Worm (Caenorhabditis elegans) whole organism, young adult: ENCODE measurements around the gene tiar-2.
A peak's percentile ranks its signal among the peaks of the same experiment; 100 is the strongest.

Source experiments
- B0336.3 ChIP-seq: fragments of 200-800 bp; sonication (Bioruptor generic); IDR thresholded peaks from 2 replicates; pipeline ENCODE4 v1.3.6; 2022; ENCODE audit warnings: missing genetic modification characterization, missing compliant biosample characterization
- C06A6.2 ChIP-seq: fragments of 200-800 bp; sonication (Bioruptor generic); conservative IDR thresholded peaks from 2 replicates; pipeline ENCODE4 v1.3.6; 2022; ENCODE audit warnings: missing genetic modification characterization, missing compliant biosample characterization
- F22D6.2 ChIP-seq: sonication (generic microtip); optimal IDR thresholded peaks from 2 replicates; lab custom pipeline; 2016; ENCODE audit warnings: mild to moderate bottlenecking, missing genetic modification characterization, missing compliant biosample characterization
- F37B4.10 ChIP-seq: fragments of 200-800 bp; sonication (Bioruptor generic); IDR thresholded peaks from 2 replicates; pipeline ENCODE4 v1.3.6; 2022; ENCODE audit warnings: missing genetic modification characterization, missing compliant biosample characterization
- F52B5.7 ChIP-seq: sonication (generic microtip); optimal IDR thresholded peaks from 2 replicates; lab custom pipeline; 2016; ENCODE audit warnings: mild to moderate bottlenecking, missing genetic modification characterization, missing compliant biosample characterization
- F57C9.4 ChIP-seq: sonication (generic microtip); optimal IDR thresholded peaks from 2 replicates; lab custom pipeline; 2017; ENCODE audit warnings: mild to moderate bottlenecking, missing genetic modification characterization, missing compliant biosample characterization
- K11D2.4 ChIP-seq: fragments of 200-800 bp; sonication (Bioruptor generic); IDR thresholded peaks from 2 replicates; pipeline ENCODE4 v1.3.6; 2022; ENCODE audit warnings: missing genetic modification reagents, missing genetic modification characterization, missing compliant biosample characterization
- Y53F4B.3 ChIP-seq: fragments of 200-800 bp; sonication (Bioruptor generic); IDR thresholded peaks from 2 replicates; pipeline ENCODE4 v1.3.6; 2022; ENCODE audit warnings: missing genetic modification reagents, missing genetic modification characterization, missing compliant biosample characterization
- Y53G8AR.9 ChIP-seq: fragments of 200-800 bp; sonication (Bioruptor generic); conservative IDR thresholded peaks from 2 replicates; pipeline ENCODE4 v1.3.6; 2022; ENCODE audit warnings: missing genetic modification reagents, missing genetic modification characterization, missing compliant biosample characterization
- Y56A3A.18 ChIP-seq: fragments of 200-800 bp; sonication (Bioruptor generic); IDR thresholded peaks from 2 replicates; pipeline ENCODE4 v1.3.6; 2022; ENCODE audit warnings: missing genetic modification reagents, missing genetic modification characterization, missing compliant biosample characterization
- Y67H2A.10 ChIP-seq: fragments of 200-800 bp; sonication (Bioruptor generic); conservative IDR thresholded peaks from 2 replicates; pipeline ENCODE4 v1.3.6; 2022; ENCODE audit warnings: missing genetic modification reagents, missing genetic modification characterization, missing compliant biosample characterization
- atf-7 ChIP-seq: sonication (generic microtip); optimal IDR thresholded peaks from 2 replicates; lab custom pipeline; 2017; ENCODE audit warnings: mild to moderate bottlenecking, missing genetic modification characterization, missing compliant biosample characterization
- attf-6 ChIP-seq: fragments of 200-800 bp; sonication (Bioruptor generic); IDR thresholded peaks from 2 replicates; pipeline ENCODE4 v1.3.6; 2022; ENCODE audit warnings: missing genetic modification reagents, missing genetic modification characterization, missing compliant biosample characterization
- cebp-1 ChIP-seq, 2 experiments: fragments of 200-800 bp in 1 of 2; sonication (Bioruptor generic) in 1 of 2; sonication (generic microtip) in 1 of 2; IDR thresholded peaks in 1 of 2; optimal IDR thresholded peaks in 1 of 2; 2 replicates each; pipeline versions ENCODE4 v1.3.6 to Lab custom; 2017 to 2022; ENCODE audit warnings: missing compliant biosample characterization in 2 of 2, missing genetic modification characterization in 2 of 2, mild to moderate bottlenecking in 1 of 2, missing genetic modification reagents in 1 of 2, moderate library complexity in 1 of 2
- ceh-40 ChIP-seq: fragments of 200-800 bp; sonication (Bioruptor generic); IDR thresholded peaks from 2 replicates; pipeline ENCODE4 v1.3.6; 2022; ENCODE audit warnings: missing genetic modification characterization, missing compliant biosample characterization
- chd-7 ChIP-seq: sonication (generic microtip); optimal IDR thresholded peaks from 2 replicates; lab custom pipeline; 2016; ENCODE audit warnings: mild to moderate bottlenecking, missing genetic modification characterization, moderate library complexity, missing compliant biosample characterization
- die-1 ChIP-seq: sonication (generic microtip); optimal IDR thresholded peaks from 2 replicates; lab custom pipeline; 2016; ENCODE audit warnings: missing genotype, mild to moderate bottlenecking, missing genetic modification characterization, missing compliant biosample characterization
- dpff-1 ChIP-seq: sonication (generic microtip); optimal IDR thresholded peaks from 2 replicates; lab custom pipeline; 2017; ENCODE audit warnings: mild to moderate bottlenecking, missing genetic modification characterization, missing compliant biosample characterization
- ets-4 ChIP-seq: fragments of 200-800 bp; sonication (Bioruptor generic); optimal IDR thresholded peaks from 2 replicates; lab custom pipeline; 2018; ENCODE audit warnings: mild to moderate bottlenecking, missing genetic modification characterization, missing compliant biosample characterization
- gei-17 ChIP-seq: fragments of 200-800 bp; sonication (Bioruptor generic); optimal IDR thresholded peaks from 2 replicates; lab custom pipeline; 2018; ENCODE audit warnings: mild to moderate bottlenecking, missing genetic modification characterization, missing compliant biosample characterization
- lir-1 ChIP-seq: fragments of 200-800 bp; sonication (Bioruptor generic); conservative IDR thresholded peaks from 2 replicates; pipeline ENCODE4 v1.3.6; 2022; ENCODE audit warnings: missing genetic modification reagents, missing genetic modification characterization, missing compliant biosample characterization
- madf-3 ChIP-seq: fragments of 200-800 bp; sonication (Bioruptor generic); IDR thresholded peaks from 2 replicates; pipeline ENCODE4 v1.3.6; 2022; ENCODE audit warnings: missing genetic modification reagents, missing genetic modification characterization, missing compliant biosample characterization
- madf-8 ChIP-seq: fragments of 200-800 bp; sonication (Bioruptor generic); conservative IDR thresholded peaks from 2 replicates; pipeline ENCODE4 v1.3.6; 2022; ENCODE audit warnings: missing genetic modification reagents, missing genetic modification characterization, missing compliant biosample characterization
- mcd-1 ChIP-seq: fragments of 200-800 bp; sonication (Bioruptor generic); IDR thresholded peaks from 2 replicates; pipeline ENCODE4 v1.3.6; 2022; ENCODE audit warnings: missing genetic modification reagents, missing genetic modification characterization, missing compliant biosample characterization
- mel-28 ChIP-seq: sonication (generic microtip); optimal IDR thresholded peaks from 2 replicates; lab custom pipeline; 2016; ENCODE audit warnings: borderline replicate concordance, mild to moderate bottlenecking, missing genetic modification characterization, missing compliant biosample characterization
- nfya-2 ChIP-seq: fragments of 200-800 bp; sonication (Bioruptor generic); IDR thresholded peaks from 2 replicates; pipeline ENCODE4 v1.3.6; 2022; ENCODE audit warnings: missing genetic modification reagents, missing genetic modification characterization, missing compliant biosample characterization
- nfyb-1 ChIP-seq: fragments of 200-800 bp; sonication (Bioruptor generic); IDR thresholded peaks from 2 replicates; pipeline ENCODE4 v1.3.6; 2022; ENCODE audit warnings: missing genetic modification reagents, missing genetic modification characterization, missing compliant biosample characterization
- nhr-179 ChIP-seq: sonication (generic microtip); optimal IDR thresholded peaks from 2 replicates; lab custom pipeline; 2016; ENCODE audit warnings: mild to moderate bottlenecking, missing genetic modification characterization, missing compliant biosample characterization
- rcor-1 ChIP-seq: fragments of 200-800 bp; sonication (Bioruptor generic); IDR thresholded peaks from 2 replicates; pipeline ENCODE4 v1.3.6; 2022; ENCODE audit warnings: missing genetic modification reagents, missing genetic modification characterization, missing compliant biosample characterization
- repo-1 ChIP-seq: sonication (generic microtip); optimal IDR thresholded peaks from 2 replicates; lab custom pipeline; 2017; ENCODE audit warnings: mild to moderate bottlenecking, missing genetic modification characterization, missing compliant biosample characterization
- sdz-38 ChIP-seq: sonication (generic microtip); optimal IDR thresholded peaks from 2 replicates; lab custom pipeline; 2016; ENCODE audit warnings: missing genotype, missing genetic modification characterization, missing compliant biosample characterization
- snpc-1.3 ChIP-seq: sonication (generic microtip); optimal IDR thresholded peaks from 2 replicates; lab custom pipeline; 2017; ENCODE audit warnings: missing genetic modification characterization, mild to moderate bottlenecking, missing compliant biosample characterization, antibody characterized with exemption, moderate library complexity, missing genotype, missing genetic modification reagents; ENCODE audit not compliant: insufficient read depth
- snpc-3.4 ChIP-seq: sonication (generic microtip); optimal IDR thresholded peaks from 2 replicates; lab custom pipeline; 2017; ENCODE audit warnings: missing genetic modification characterization, mild to moderate bottlenecking, missing compliant biosample characterization, antibody characterized with exemption, moderate library complexity, missing genotype, missing genetic modification reagents
- somi-1 ChIP-seq: fragments of 200-800 bp; sonication (Bioruptor generic); optimal IDR thresholded peaks from 2 replicates; lab custom pipeline; 2018; ENCODE audit warnings: mild to moderate bottlenecking, missing genetic modification characterization, missing compliant biosample characterization
- zfh-2 ChIP-seq: fragments of 200-800 bp; sonication (Bioruptor generic); conservative IDR thresholded peaks from 2 replicates; pipeline ENCODE4 v1.3.6; 2022; ENCODE audit warnings: missing genetic modification reagents, missing genetic modification characterization, missing compliant biosample characterization
- ztf-26 ChIP-seq: sonication (generic microtip); optimal IDR thresholded peaks from 2 replicates; lab custom pipeline; 2017; ENCODE audit warnings: missing genetic modification characterization, missing compliant biosample characterization

Gene tiar-2

ce11 chrII:12789497-12789896 is 21.0 kb downstream of the tiar-2 start (continued):
- TF ChIP-seq cebp-1 (GFP tag; IDR thresholded peaks at IDR 0.05; lab: Robert Waterston, UW) (no peak), cebp-1 (tag; optimal IDR thresholded peaks at IDR 0.05; lab: Kevin White, UChicago) (peak; percentile 8), lir-1 (GFP tag; lab: Robert Waterston, UW) (no peak), C06A6.2 (GFP tag; lab: Robert Waterston, UW) (no peak), ceh-40 (GFP tag; lab: Robert Waterston, UW) (no peak), madf-3 (GFP tag; lab: Robert Waterston, UW) (no peak), B0336.3 (GFP tag; lab: Robert Waterston, UW) (0 out of 2 replicates have a peak, but pooled peaks have one; percentile 32), Y67H2A.10 (no peak), K11D2.4 (no peak), atf-7 (tag; lab: Kevin White, UChicago) (no peak), somi-1 (no peak), snpc-1.3 (tag; lab: Kevin White, UChicago) (no peak), nhr-179 (tag; lab: Kevin White, UChicago) (no peak), die-1 (no peak)

ce11 chrII:12790392-12790791 is 21.9 kb downstream of the tiar-2 start:
- TF ChIP-seq nfya-2 (GFP tag; lab: Robert Waterston, UW) = no peak
- peak; percentile 70 for TF ChIP-seq nfyb-1 (GFP tag; lab: Robert Waterston, UW)

DNA sequence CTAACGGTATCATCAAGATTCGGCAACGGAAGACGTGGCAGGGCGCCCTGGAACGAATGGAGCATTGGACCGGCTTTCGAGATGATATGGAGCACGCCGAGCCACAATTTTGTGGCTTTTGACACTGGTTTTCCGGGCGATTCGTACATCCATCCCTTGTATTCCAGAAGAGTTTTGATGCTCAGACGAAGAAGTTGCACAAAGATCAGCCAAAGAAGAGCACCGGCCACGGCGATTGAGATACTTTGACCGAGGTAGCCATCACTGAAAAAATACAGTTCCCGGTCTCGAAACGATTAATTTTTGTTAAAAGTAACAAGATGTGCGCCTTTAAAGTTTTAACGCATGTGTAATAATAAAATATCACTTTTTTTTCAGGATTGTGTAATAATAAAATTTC is 26.7 kb downstream of the tiar-2 start:
- TF ChIP-seq mel-28 (tag; lab: Kevin White, UChicago) (peak; percentile 55), ets-4 (GFP tag; lab: Kevin White, UChicago) (no peak), F57C9.4 (tag; lab: Kevin White, UChicago) (peak; percentile 40), F52B5.7 (tag; lab: Kevin White, UChicago) (peak; percentile 35), ztf-26 (tag; lab: Kevin White, UChicago) (peak; percentile 16), Y56A3A.18 (0 out of 2 replicates have a peak, but pooled peaks have one; percentile 45), dpff-1 (no peak), cebp-1 (GFP tag; IDR thresholded peaks at IDR 0.05; lab: Robert Waterston, UW) (no peak), cebp-1 (tag; optimal IDR thresholded peaks at IDR 0.05; lab: Kevin White, UChicago) (peak; percentile 39), attf-6 (GFP tag; lab: Robert Waterston, UW) (no peak), F37B4.10 (GFP tag; lab: Robert Waterston, UW) (0 out of 2 replicates have a peak, but pooled peaks have one; percentile 76), Y53G8AR.9 (GFP tag; lab: Robert Waterston, UW) (peak; percentile 28; the same call in 1 of the 2 replicates), B0336.3 (GFP tag; lab: Robert Waterston, UW) (peak; percentile 63), chd-7 (tag; lab: Kevin White, UChicago) (peak; percentile 19), repo-1 (tag; lab: Kevin White, UChicago) (peak; percentile 13), nfyb-1 (GFP tag; lab: Robert Waterston, UW) (peak; percentile 57; the same call in 1 of the 2 replicates), rcor-1 (no peak), madf-8 (no peak), gei-17 (no peak), Y53F4B.3 (no peak), F22D6.2 (no peak)

- TF ChIP-seq mcd-1 (peak; percentile 28; the same call in 1 of the 2 replicates), snpc-3.4 (tag; lab: Kevin White, UChicago) (no peak), gei-17 (peak; percentile 23), chd-7 (tag; lab: Kevin White, UChicago) (peak; percentile 4), sdz-38 (tag; lab: Kevin White, UChicago) (no peak), zfh-2 (GFP tag; lab: Robert Waterston, UW) (0 out of 2 replicates have a peak, but pooled peaks have one; percentile 19), cebp-1 (GFP tag; IDR thresholded peaks at IDR 0.05; lab: Robert Waterston, UW) (no peak), cebp-1 (tag; optimal IDR thresholded peaks at IDR 0.05; lab: Kevin White, UChicago) (peak; percentile 15), Y53G8AR.9 (GFP tag; lab: Robert Waterston, UW) (peak; percentile 34)
- TF ChIP-seq, all 124 proteins: peak for 6
Observed at ce11 chrII:12796040-12796502, 27.6 kb downstream of the tiar-2 start, which contains the start of gene cpt-1. Gene cpt-1 (minus strand): TSS chrII:12796452.
